Worm (Caenorhabditis elegans) whole organism, mixed stage, embryonic: ENCODE results near the gene srh-67.
"Not testable (repeated sequence)": the region's sequence is repeated elsewhere in the genome, so short reads cannot be mapped to it uniquely, and the experiment has no call there.

Experiments used
- M03D4.4 ChIP-seq: sonication (generic microtip); optimal IDR thresholded peaks from 2 replicates; lab custom pipeline; 2017; ENCODE audit warnings: mild to moderate bottlenecking, missing genetic modification characterization, missing compliant biosample characterization
- bed-3 ChIP-seq: fragments of 200-800 bp; sonication (Bioruptor generic); optimal IDR thresholded peaks from 3 replicates; lab custom pipeline; 2018; ENCODE audit warnings: mild to moderate bottlenecking, missing genetic modification characterization, moderate library complexity, missing compliant biosample characterization
- blmp-1 ChIP-seq: fragments of 150-350 bp; optimal IDR thresholded peaks from 2 replicates; lab custom pipeline; 2014; ENCODE audit warnings: missing biosample characterization, missing genetic modification characterization
- ceh-43 ChIP-seq: fragments of 200-800 bp; sonication (Bioruptor generic); optimal IDR thresholded peaks from 2 replicates; lab custom pipeline; 2018; ENCODE audit warnings: mild to moderate bottlenecking, missing genetic modification characterization, moderate library complexity, missing compliant biosample characterization
- ceh-83 ChIP-seq: fragments of 200-800 bp; sonication (Bioruptor generic); optimal IDR thresholded peaks from 2 replicates; lab custom pipeline; 2018; ENCODE audit warnings: mild to moderate bottlenecking, missing genetic modification characterization, missing compliant biosample characterization
- ces-1 ChIP-seq: fragments of 150-350 bp; optimal IDR thresholded peaks from 2 replicates; lab custom pipeline; 2014; ENCODE audit warnings: missing biosample characterization, missing genetic modification reagents, missing genetic modification characterization
- cnd-1 ChIP-seq: fragments of 200-800 bp; sonication (Bioruptor generic); optimal IDR thresholded peaks from 2 replicates; lab custom pipeline; 2018; ENCODE audit warnings: mild to moderate bottlenecking, missing genetic modification characterization, missing compliant biosample characterization
- drap-1 ChIP-seq: fragments of 200-800 bp; sonication (Bioruptor generic); optimal IDR thresholded peaks from 3 replicates; lab custom pipeline; 2018; ENCODE audit warnings: mild to moderate bottlenecking, missing genetic modification characterization, missing compliant biosample characterization
- elt-1 ChIP-seq: sonication (generic microtip); optimal IDR thresholded peaks from 2 replicates; lab custom pipeline; 2017; ENCODE audit warnings: missing genetic modification characterization, mild to moderate bottlenecking, missing compliant biosample characterization, antibody characterized with exemption, moderate library complexity, borderline replicate concordance; ENCODE audit not compliant: insufficient read depth
- elt-3 ChIP-seq: fragments of 150-350 bp; optimal IDR thresholded peaks from 2 replicates; lab custom pipeline; 2014; ENCODE audit warnings: missing biosample characterization, missing genetic modification characterization
- ham-2 ChIP-seq: fragments of 200-800 bp; sonication (Bioruptor generic); optimal IDR thresholded peaks from 2 replicates; lab custom pipeline; 2018; ENCODE audit warnings: mild to moderate bottlenecking, missing genetic modification characterization, missing compliant biosample characterization
- hlh-1 ChIP-seq: fragments of 150-350 bp; optimal IDR thresholded peaks from 2 replicates; lab custom pipeline; 2014; ENCODE audit warnings: missing biosample characterization, missing genetic modification reagents, missing genetic modification characterization
- lin-13 ChIP-seq: fragments of 150-350 bp; optimal IDR thresholded peaks from 2 replicates; lab custom pipeline; 2014; ENCODE audit warnings: missing biosample characterization, missing genetic modification characterization
- lin-32 ChIP-seq: fragments of 200-800 bp; sonication (Bioruptor generic); optimal IDR thresholded peaks from 2 replicates; lab custom pipeline; 2018; ENCODE audit warnings: mild to moderate bottlenecking, missing genetic modification characterization, missing compliant biosample characterization
- lsy-2 ChIP-seq: fragments of 150-350 bp; optimal IDR thresholded peaks from 2 replicates; lab custom pipeline; 2014; ENCODE audit warnings: missing biosample characterization, missing genetic modification characterization
- mab-5 ChIP-seq: fragments of 150-350 bp; optimal IDR thresholded peaks from 2 replicates; lab custom pipeline; 2014; ENCODE audit warnings: missing biosample characterization, missing genetic modification characterization
- mep-1 ChIP-seq: fragments of 150-350 bp; optimal IDR thresholded peaks from 2 replicates; lab custom pipeline; 2017; ENCODE audit warnings: missing biosample characterization, missing genetic modification reagents, missing genetic modification characterization, inconsistent platforms
- mls-2 ChIP-seq: sonication (generic microtip); optimal IDR thresholded peaks from 2 replicates; lab custom pipeline; 2016; ENCODE audit warnings: mild to moderate bottlenecking, missing genetic modification characterization, moderate library complexity, missing compliant biosample characterization
- nhr-12 ChIP-seq: fragments of 150-350 bp; optimal IDR thresholded peaks from 2 replicates; lab custom pipeline; 2014; ENCODE audit warnings: missing biosample characterization, missing genetic modification characterization
- nhr-2 ChIP-seq: fragments of 150-350 bp; optimal IDR thresholded peaks from 2 replicates; lab custom pipeline; 2014; ENCODE audit warnings: missing biosample characterization, missing genetic modification characterization
- nhr-237 ChIP-seq: fragments of 150-350 bp; optimal IDR thresholded peaks from 2 replicates; lab custom pipeline; 2014; ENCODE audit warnings: missing biosample characterization, missing genetic modification characterization
- nhr-28 ChIP-seq: fragments of 150-350 bp; optimal IDR thresholded peaks from 2 replicates; lab custom pipeline; 2014; ENCODE audit warnings: missing biosample characterization, missing genetic modification characterization
- nhr-76 ChIP-seq: sonication (generic microtip); optimal IDR thresholded peaks from 2 replicates; lab custom pipeline; 2017; ENCODE audit warnings: missing biosample characterization, missing genetic modification characterization
- pha-4 ChIP-seq: fragments of 150-350 bp; optimal IDR thresholded peaks from 2 replicates; lab custom pipeline; 2018; ENCODE audit warnings: missing biosample characterization, missing genetic modification reagents, missing genetic modification characterization
- sem-2 ChIP-seq: fragments of 200-800 bp; sonication (Bioruptor generic); optimal IDR thresholded peaks from 2 replicates; lab custom pipeline; 2018; ENCODE audit warnings: mild to moderate bottlenecking, missing genetic modification characterization, missing compliant biosample characterization
- snpc-4 ChIP-seq: fragments of 150-350 bp; optimal IDR thresholded peaks from 2 replicates; lab custom pipeline; 2014; ENCODE audit warnings: missing biosample characterization, missing genetic modification characterization
- sptf-1 ChIP-seq: sonication (generic microtip); optimal IDR thresholded peaks from 2 replicates; lab custom pipeline; 2017; ENCODE audit warnings: mild to moderate bottlenecking, missing genetic modification characterization, moderate library complexity, missing compliant biosample characterization
- tbx-8 ChIP-seq: fragments of 200-800 bp; sonication (Bioruptor generic); optimal IDR thresholded peaks from 2 replicates; lab custom pipeline; 2018; ENCODE audit warnings: mild to moderate bottlenecking, missing genetic modification characterization, moderate library complexity, missing compliant biosample characterization
- unc-120 ChIP-seq: sonication (generic microtip); optimal IDR thresholded peaks from 2 replicates; lab custom pipeline; 2017; ENCODE audit warnings: missing genetic modification characterization, missing compliant biosample characterization; ENCODE audit not compliant: poor library complexity, severe bottlenecking
- unc-62 ChIP-seq: fragments of 150-350 bp; optimal IDR thresholded peaks from 2 replicates; lab custom pipeline; 2014; ENCODE audit warnings: missing biosample characterization, missing genetic modification reagents, missing genetic modification characterization
- zip-8 ChIP-seq: fragments of 150-350 bp; optimal IDR thresholded peaks from 2 replicates; lab custom pipeline; 2014; ENCODE audit warnings: missing biosample characterization, missing genetic modification characterization
- ztf-11 ChIP-seq: fragments of 150-350 bp; optimal IDR thresholded peaks from 2 replicates; lab custom pipeline; 2014; ENCODE audit warnings: missing biosample characterization, missing genetic modification characterization

The srh-67 gene

DNA sequence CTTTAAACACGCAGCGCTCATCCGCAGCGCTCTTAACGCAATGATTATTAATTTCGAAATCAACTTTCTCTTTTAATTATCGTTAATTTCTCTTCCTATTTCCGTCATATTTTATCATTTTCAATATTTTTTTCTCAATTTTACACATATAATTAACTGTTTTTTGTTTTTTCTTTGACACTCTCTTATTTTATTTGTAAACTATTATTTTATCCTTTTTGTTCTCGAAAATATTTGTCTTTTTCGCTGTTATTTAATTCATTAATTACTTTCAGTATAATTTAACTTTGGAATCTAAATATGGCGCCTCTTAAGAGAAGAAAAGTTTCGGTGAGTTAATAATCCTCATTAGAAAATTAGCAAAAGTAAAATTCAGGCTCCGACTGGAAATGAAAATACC lies 27.5 kb downstream of the srh-67 start, which contains the start of gene F49C5.3:
TSS of gene F49C5.3 (plus strand) at position 301 of the 400 bp plus-strand sequence.
- not testable (repeated sequence) for TF ChIP-seq snpc-4 (tag; lab: Kevin White, UChicago); M03D4.4; sptf-1

DNA sequence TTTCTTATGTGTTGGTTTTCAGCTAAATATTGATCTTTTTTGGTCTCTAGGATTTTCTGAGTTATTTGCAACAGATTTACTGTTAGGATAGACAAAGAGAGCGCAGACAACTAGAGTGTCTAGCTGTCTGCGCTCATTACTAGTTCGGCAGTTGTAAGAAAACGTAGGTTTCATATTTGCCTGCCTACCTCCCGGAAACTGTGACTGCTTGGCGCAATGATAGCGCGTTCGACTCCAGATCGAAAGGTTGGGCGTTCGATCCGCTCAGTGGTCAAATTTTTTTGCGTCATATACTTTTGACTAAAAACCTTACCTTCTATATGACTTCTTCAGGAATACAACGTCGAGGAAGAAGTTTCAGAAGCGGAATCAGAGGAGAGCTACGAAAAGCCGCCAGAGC lies 30.6 kb downstream of the srh-67 start:
- no peak for TF ChIP-seq ham-2 (GFP tag; lab: Kevin White, UChicago)
- no peak for TF ChIP-seq zip-8 (tag; lab: Kevin White, UChicago)
- TF ChIP-seq mab-5, result no peak
- TF ChIP-seq drap-1 (GFP tag; lab: Kevin White, UChicago), result no peak
- TF ChIP-seq ceh-43 (GFP tag; lab: Kevin White, UChicago), result no peak
- no peak for TF ChIP-seq sptf-1
- no peak for TF ChIP-seq ces-1 (GFP tag; lab: Kevin White, UChicago)
- TF ChIP-seq bed-3, result no peak
- no peak for TF ChIP-seq blmp-1 (tag; lab: Kevin White, UChicago)
- TF ChIP-seq nhr-12 (tag; lab: Kevin White, UChicago), result no peak

DNA sequence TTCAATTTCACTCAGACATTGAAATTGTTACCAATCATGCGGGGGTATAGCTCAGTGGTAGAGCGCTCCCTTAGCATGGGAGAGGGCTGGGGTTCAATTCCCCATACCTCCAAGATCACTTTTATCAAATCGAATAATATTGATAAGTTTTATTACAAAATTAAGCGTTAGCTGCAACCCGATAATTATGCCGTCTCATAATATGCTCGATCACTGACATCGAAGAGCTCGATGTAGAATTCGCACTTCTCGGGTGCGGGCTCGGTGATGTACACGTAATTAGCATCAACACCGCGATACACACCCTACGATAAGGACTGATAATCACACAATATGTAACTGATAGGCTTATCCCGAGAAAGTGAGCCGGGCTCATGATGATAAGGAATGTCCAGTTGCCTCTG lies 33.8 kb downstream of the srh-67 start:
- no peak for TF ChIP-seq mab-5
- TF ChIP-seq bed-3, result no peak
- no peak for TF ChIP-seq nhr-12 (tag; lab: Kevin White, UChicago)
- TF ChIP-seq drap-1 (GFP tag; lab: Kevin White, UChicago), result no peak
- no peak for TF ChIP-seq lin-13
- TF ChIP-seq ceh-43 (GFP tag; lab: Kevin White, UChicago), result no peak
- no peak for TF ChIP-seq pha-4 (tag; lab: Kevin White, UChicago)
- no peak for TF ChIP-seq lsy-2 (tag; lab: Kevin White, UChicago)
- no peak for TF ChIP-seq unc-62 (GFP tag; lab: Kevin White, UChicago)
- no peak for TF ChIP-seq ces-1 (GFP tag; lab: Kevin White, UChicago)
- no peak for TF ChIP-seq nhr-2 (tag; lab: Kevin White, UChicago)
- TF ChIP-seq ceh-83, result no peak
- TF ChIP-seq elt-3 (tag; lab: Kevin White, UChicago), result no peak

DNA sequence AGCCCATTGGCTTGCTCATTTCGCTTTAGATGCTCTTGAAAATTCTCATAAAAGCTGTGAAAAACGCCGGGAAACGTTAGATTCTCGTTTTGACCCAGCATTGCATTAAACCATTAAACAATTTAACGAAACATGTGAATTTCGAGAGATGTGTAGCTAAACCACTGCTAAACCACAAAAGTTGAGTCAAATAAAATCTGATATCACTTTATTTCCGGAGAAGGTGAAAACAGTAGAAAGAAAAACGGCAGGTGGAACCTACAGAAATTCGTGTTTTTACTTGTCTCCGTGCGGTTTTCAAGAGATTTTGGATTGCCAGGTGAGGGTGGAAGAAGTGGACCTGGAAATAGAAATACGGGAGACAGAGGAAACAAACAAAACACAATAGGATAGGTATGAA lies 35.8 kb downstream of the srh-67 start, which contains the start of gene F49C5.9:
TSS of gene F49C5.9 (minus strand) at position 101 of the 400 bp plus-strand sequence.
- TF ChIP-seq blmp-1 (tag; lab: Kevin White, UChicago) (no peak), nhr-237 (no peak), cnd-1 (tag; lab: Kevin White, UChicago) (no peak), tbx-8 (no peak), M03D4.4 (no peak), lin-32 (GFP tag; lab: Kevin White, UChicago) (no peak), nhr-2 (tag; lab: Kevin White, UChicago) (no peak), nhr-76 (no peak), ceh-43 (GFP tag; lab: Kevin White, UChicago) (no peak), sem-2 (no peak), lin-13 (no peak), ces-1 (GFP tag; lab: Kevin White, UChicago) (no peak), elt-3 (tag; lab: Kevin White, UChicago) (no peak), pha-4 (tag; lab: Kevin White, UChicago) (no peak), unc-62 (GFP tag; lab: Kevin White, UChicago) (no peak), sptf-1 (no peak), mep-1 (tag; lab: Kevin White, UChicago) (no peak)

DNA sequence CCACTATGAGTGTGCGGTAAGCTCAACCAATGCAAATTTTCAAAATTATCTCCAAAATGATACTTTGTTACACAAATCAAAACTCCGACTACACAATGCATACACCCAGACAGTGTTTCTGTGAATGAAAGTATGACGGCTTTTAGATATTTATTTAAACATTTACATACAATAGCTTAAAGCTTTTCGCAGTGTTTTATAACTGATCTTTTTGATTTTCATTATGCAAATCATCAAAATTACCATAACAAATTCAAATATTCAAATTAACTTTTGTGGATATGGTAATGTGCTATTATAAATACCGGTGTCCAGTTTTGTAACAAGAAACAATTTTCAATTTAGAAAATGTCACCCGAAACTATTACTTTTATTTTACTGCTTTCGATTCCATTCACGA lies 37.7 kb downstream of the srh-67 start, which contains the start of the genes F49C5.5 and F49C5.10:
TSS of gene F49C5.5 (minus strand) at position 101 of the 400 bp plus-strand sequence.
TSS of gene F49C5.10 (plus strand) at position 344 of the 400 bp plus-strand sequence.
- TF ChIP-seq elt-3 (tag; lab: Kevin White, UChicago) (no peak), hlh-1 (tag; lab: Kevin White, UChicago) (no peak), ztf-11 (tag; lab: Kevin White, UChicago) (no peak), nhr-76 (no peak)

DNA sequence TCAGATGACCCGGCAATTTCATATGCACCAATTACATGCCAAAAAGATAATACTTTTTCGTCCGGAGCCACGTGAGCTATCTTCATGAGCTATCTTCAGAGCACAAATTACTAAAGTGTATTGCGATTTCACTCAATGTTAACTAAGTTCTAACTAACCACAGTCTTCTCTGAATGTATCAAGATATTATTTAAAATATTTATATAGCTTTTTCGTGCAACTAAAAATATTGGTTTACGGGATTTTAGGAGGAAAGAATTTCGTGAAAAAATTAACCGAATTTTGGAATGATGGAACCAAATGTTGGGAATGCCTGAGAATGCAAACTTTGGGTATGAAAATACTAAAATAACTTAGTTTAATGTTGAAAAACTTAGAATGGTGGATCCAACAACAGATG lies 38.8 kb downstream of the srh-67 start, which contains the start of gene F49C5.16:
TSS of gene F49C5.16 (plus strand) at position 301 of the 400 bp plus-strand sequence.
- TF ChIP-seq unc-62 (GFP tag; lab: Kevin White, UChicago) (no peak), M03D4.4 (no peak), nhr-76 (no peak), unc-120 (tag; lab: Kevin White, UChicago) (no peak), mls-2 (tag; lab: Kevin White, UChicago) (no peak), bed-3 (no peak), elt-3 (tag; lab: Kevin White, UChicago) (no peak), ces-1 (GFP tag; lab: Kevin White, UChicago) (no peak), elt-1 (tag; lab: Kevin White, UChicago) (no peak), nhr-28 (tag; lab: Kevin White, UChicago) (no peak), sem-2 (no peak), sptf-1 (no peak), lin-13 (no peak), pha-4 (tag; lab: Kevin White, UChicago) (no peak), mab-5 (no peak), ztf-11 (tag; lab: Kevin White, UChicago) (no peak)
